Worm (Caenorhabditis elegans) whole organism, late embryonic: ENCODE measurements around the gene VB0395L.1.

Source experiments
- Y22D7AL.16 ChIP-seq: sonication (generic microtip); optimal IDR thresholded peaks from 2 replicates; lab custom pipeline; 2016; ENCODE audit warnings: missing genetic modification characterization, missing compliant biosample characterization
- nhr-11 ChIP-seq: fragments of 150-350 bp; optimal IDR thresholded peaks from 2 replicates; lab custom pipeline; 2014; ENCODE audit warnings: missing biosample characterization, missing genetic modification characterization
- tbx-2 ChIP-seq: sonication (generic microtip); optimal IDR thresholded peaks from 2 replicates; lab custom pipeline; 2016; ENCODE audit warnings: missing genetic modification characterization, missing compliant biosample characterization

- TF ChIP-seq tbx-2 (tag; lab: Kevin White, UChicago) = no peak
- no peak for TF ChIP-seq Y22D7AL.16 (tag; lab: Kevin White, UChicago)
- TF ChIP-seq nhr-11 = no peak
Measured at ce11 chrX:16030506-16030905, 13.7 kb upstream of the VB0395L.1 start, which contains the start of gene mboa-1.
